Fruit fly (Drosophila melanogaster) whole organism, pupa: ENCODE measurements around the gene CG2017.
A peak's percentile ranks its signal among the peaks of the same experiment; 100 is the strongest.

Source experiments
- CG10348 ChIP-seq: fragments of 200-800 bp; sonication (Bioruptor generic); IDR thresholded peaks from 2 replicates; pipeline ENCODE4 v1.3.6; 2022; ENCODE audit warnings: missing biosample characterization, missing genetic modification characterization
- CG12605 ChIP-seq: fragments of 200-800 bp; sonication (Bioruptor generic); IDR thresholded peaks from 2 replicates; pipeline ENCODE4 v1.3.6; 2022; ENCODE audit warnings: missing biosample characterization, missing genetic modification characterization
- CG13204 ChIP-seq: fragments of 200-800 bp; sonication (Bioruptor generic); optimal IDR thresholded peaks from 2 replicates; lab custom pipeline; 2018; ENCODE audit warnings: missing biosample characterization, mild to moderate bottlenecking, missing genetic modification characterization, moderate library complexity
- CG14655 ChIP-seq: fragments of 200-800 bp; sonication (Bioruptor generic); optimal IDR thresholded peaks from 3 replicates; lab custom pipeline; 2017; ENCODE audit warnings: mild to moderate bottlenecking, missing biosample characterization, missing genetic modification reagents, missing genetic modification characterization
- CG15710 ChIP-seq: fragments of 200-800 bp; sonication (Bioruptor generic); optimal IDR thresholded peaks from 2 replicates; lab custom pipeline; 2018; ENCODE audit warnings: missing biosample characterization, mild to moderate bottlenecking, missing genetic modification characterization, moderate library complexity
- CG17806 ChIP-seq: fragments of 200-800 bp; sonication (Bioruptor generic); optimal IDR thresholded peaks from 2 replicates; lab custom pipeline; 2018; ENCODE audit warnings: missing biosample characterization, mild to moderate bottlenecking, missing genetic modification characterization, moderate library complexity
- CG32121 ChIP-seq: fragments of 200-800 bp; sonication (Bioruptor generic); IDR thresholded peaks from 2 replicates; pipeline ENCODE4 v1.3.6; 2022; ENCODE audit warnings: missing biosample characterization, missing genetic modification characterization
- CG34367 ChIP-seq: fragments of 200-800 bp; sonication (Bioruptor generic); optimal IDR thresholded peaks from 2 replicates; lab custom pipeline; 2018; ENCODE audit warnings: missing biosample characterization, mild to moderate bottlenecking, missing genetic modification characterization
- CG4496 ChIP-seq: fragments of 200-800 bp; sonication (Bioruptor generic); IDR thresholded peaks from 3 replicates; pipeline ENCODE4 v1.3.6; 2022; ENCODE audit warnings: missing biosample characterization, missing genetic modification characterization
- CG8159 ChIP-seq: fragments of 200-800 bp; sonication (Bioruptor generic); optimal IDR thresholded peaks from 3 replicates; lab custom pipeline; 2018; ENCODE audit warnings: missing biosample characterization, mild to moderate bottlenecking, missing genetic modification characterization, moderate library complexity
- CG8301 ChIP-seq: fragments of 200-800 bp; sonication (Bioruptor generic); optimal IDR thresholded peaks from 2 replicates; lab custom pipeline; 2018; ENCODE audit warnings: missing biosample characterization, mild to moderate bottlenecking, missing genetic modification characterization
- CG9948 ChIP-seq: fragments of 200-800 bp; sonication (Bioruptor generic); optimal IDR thresholded peaks from 2 replicates; lab custom pipeline; 2018; ENCODE audit warnings: missing biosample characterization, mild to moderate bottlenecking, missing genetic modification characterization, moderate library complexity
- D1 ChIP-seq: fragments of 200-800 bp; sonication (Bioruptor generic); optimal IDR thresholded peaks from 2 replicates; lab custom pipeline; 2018; ENCODE audit warnings: missing biosample characterization, mild to moderate bottlenecking, missing genetic modification characterization, moderate library complexity
- EcR ChIP-seq: fragments of 200-800 bp; sonication (Bioruptor generic); optimal IDR thresholded peaks from 3 replicates; lab custom pipeline; 2019; ENCODE audit warnings: missing biosample characterization, missing genetic modification characterization, mild to moderate bottlenecking, moderate library complexity, missing genetic modification reagents
- Ets98B ChIP-seq: fragments of 200-800 bp; sonication (Bioruptor generic); IDR thresholded peaks from 2 replicates; pipeline ENCODE4 v1.3.6; 2022; ENCODE audit warnings: missing biosample characterization, missing genetic modification characterization
- Pif1A ChIP-seq: fragments of 200-800 bp; sonication (Bioruptor generic); optimal IDR thresholded peaks from 3 replicates; lab custom pipeline; 2016; ENCODE audit warnings: missing biosample characterization, missing genetic modification characterization
- Pif1B ChIP-seq: fragments of 200-800 bp; sonication (Bioruptor generic); optimal IDR thresholded peaks from 3 replicates; lab custom pipeline; 2016; ENCODE audit warnings: missing biosample characterization, missing genetic modification characterization
- Snoo ChIP-seq: fragments of 200-800 bp; sonication (Bioruptor generic); optimal IDR thresholded peaks from 3 replicates; lab custom pipeline; 2017; ENCODE audit warnings: missing biosample characterization, mild to moderate bottlenecking, missing genetic modification characterization, inconsistent platforms
- fd96Ca ChIP-seq: fragments of 200-800 bp; sonication (Bioruptor generic); IDR thresholded peaks from 3 replicates; pipeline ENCODE4 v1.3.6; 2022; ENCODE audit warnings: missing biosample characterization, missing genetic modification characterization
- gl ChIP-seq: fragments of 200-800 bp; sonication (Bioruptor generic); optimal IDR thresholded peaks from 2 replicates; lab custom pipeline; 2018; ENCODE audit warnings: missing biosample characterization, mild to moderate bottlenecking, missing genetic modification characterization
- rn ChIP-seq: fragments of 200-800 bp; sonication (Bioruptor generic); IDR thresholded peaks from 2 replicates; pipeline ENCODE4 v1.3.6; 2022; ENCODE audit warnings: missing biosample characterization, missing genetic modification characterization

The CG2017 gene

DNA sequence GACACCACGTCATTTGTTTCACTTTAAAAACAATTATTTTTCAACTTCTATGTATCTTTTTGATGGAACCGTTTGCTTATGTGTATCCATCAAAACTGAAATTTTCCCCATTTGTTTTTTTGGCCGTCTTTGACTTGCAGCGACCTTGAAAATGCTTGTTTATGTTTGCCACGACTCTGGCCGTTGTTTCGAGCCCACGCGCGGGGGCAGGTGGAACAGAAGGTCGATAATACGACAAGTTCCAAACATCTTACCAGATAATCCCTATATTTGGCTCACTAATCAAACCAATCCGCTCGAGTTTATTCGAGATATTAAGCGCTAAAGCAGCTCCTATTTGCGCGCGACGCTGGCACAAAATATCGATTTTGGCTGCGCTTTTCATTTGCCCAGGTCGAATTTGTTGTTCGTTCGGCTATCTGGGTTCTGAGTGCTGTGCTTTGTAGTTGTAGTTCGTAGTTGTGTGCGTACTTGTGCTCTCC is 1.4 kb downstream of the CG2017 start:
- TF ChIP-seq rn (GFP tag; lab: Robert Waterston, UW), result no peak
- no peak for TF ChIP-seq CG9948
- TF ChIP-seq CG10348 (GFP tag; lab: Robert Waterston, UW), result no peak
- no peak for TF ChIP-seq Snoo (tag; lab: Kevin White, UChicago)
- TF ChIP-seq fd96Ca (GFP tag; lab: Robert Waterston, UW), result no peak
- TF ChIP-seq gl, result no peak
- TF ChIP-seq EcR (GFP tag; lab: Kevin White, UChicago), result no peak
- no peak for TF ChIP-seq CG4496 (GFP tag; lab: Robert Waterston, UW)

DNA sequence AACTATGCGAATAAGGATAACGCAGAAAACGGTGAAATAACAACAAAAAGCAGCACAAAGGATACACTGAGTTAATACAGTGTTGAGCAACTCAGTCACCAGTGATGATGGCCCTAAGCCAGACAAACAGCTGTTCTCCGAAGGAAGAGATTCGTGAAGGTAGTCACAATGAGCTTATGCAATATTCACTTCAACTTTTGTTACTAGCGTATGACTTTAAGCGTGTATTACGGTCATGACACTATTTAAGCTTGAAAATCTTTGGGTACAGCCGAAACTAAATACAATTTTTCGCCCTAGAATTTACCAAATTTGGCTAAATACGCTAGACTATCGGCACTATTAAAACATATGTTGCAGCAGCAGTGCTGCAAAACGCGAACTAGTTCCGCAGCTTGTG is 6.0 kb downstream of the CG2017 start, which contains the start of the genes disp and ECSIT:
TSS of gene disp (minus strand) at position 97 of the 400 bp plus-strand sequence.
TSS of gene ECSIT (plus strand) at position 371 of the 400 bp plus-strand sequence.
- TF ChIP-seq CG34367 (tag; lab: Kevin White, UChicago) (peak; percentile 31), CG8159 (no peak), fd96Ca (GFP tag; lab: Robert Waterston, UW) (0 out of 3 replicates have a peak, but pooled peaks have one; percentile 26), rn (GFP tag; lab: Robert Waterston, UW) (no peak)

- no peak for TF ChIP-seq CG12605
- no peak for TF ChIP-seq CG10348 (GFP tag; lab: Robert Waterston, UW)
- TF ChIP-seq CG13204 (GFP tag; lab: Kevin White, UChicago), result no peak
- TF ChIP-seq CG17806 (tag; lab: Kevin White, UChicago), result no peak
- no peak for TF ChIP-seq CG34367 (tag; lab: Kevin White, UChicago)
- TF ChIP-seq CG8159, result no peak
- TF ChIP-seq Snoo (tag; lab: Kevin White, UChicago), result no peak
- TF ChIP-seq CG32121 (GFP tag; lab: Robert Waterston, UW), result no peak
- no peak for TF ChIP-seq D1 (tag; lab: Kevin White, UChicago)
- TF ChIP-seq CG14655 (GFP tag; lab: Kevin White, UChicago), result no peak
- TF ChIP-seq CG4496 (GFP tag; lab: Robert Waterston, UW), result no peak
- no peak for TF ChIP-seq Ets98B (GFP tag; lab: Robert Waterston, UW)
- TF ChIP-seq Pif1B (GFP tag; lab: Kevin White, UChicago), result no peak
- no peak for TF ChIP-seq gl
- no peak for TF ChIP-seq CG8301 (tag; lab: Kevin White, UChicago)
- TF ChIP-seq CG9948, result no peak
- TF ChIP-seq CG15710 (tag; lab: Kevin White, UChicago), result no peak
- no peak for TF ChIP-seq EcR (GFP tag; lab: Kevin White, UChicago)
- TF ChIP-seq rn (GFP tag; lab: Robert Waterston, UW), result no peak
- TF ChIP-seq, all 21 proteins: peak for 0
Measured at dm6 chr3R:5853032-5853431, 9.2 kb downstream of the CG2017 start, which contains the start of gene CG34287. CG34287 (plus strand) TSS chr3R:5853332.

DNA sequence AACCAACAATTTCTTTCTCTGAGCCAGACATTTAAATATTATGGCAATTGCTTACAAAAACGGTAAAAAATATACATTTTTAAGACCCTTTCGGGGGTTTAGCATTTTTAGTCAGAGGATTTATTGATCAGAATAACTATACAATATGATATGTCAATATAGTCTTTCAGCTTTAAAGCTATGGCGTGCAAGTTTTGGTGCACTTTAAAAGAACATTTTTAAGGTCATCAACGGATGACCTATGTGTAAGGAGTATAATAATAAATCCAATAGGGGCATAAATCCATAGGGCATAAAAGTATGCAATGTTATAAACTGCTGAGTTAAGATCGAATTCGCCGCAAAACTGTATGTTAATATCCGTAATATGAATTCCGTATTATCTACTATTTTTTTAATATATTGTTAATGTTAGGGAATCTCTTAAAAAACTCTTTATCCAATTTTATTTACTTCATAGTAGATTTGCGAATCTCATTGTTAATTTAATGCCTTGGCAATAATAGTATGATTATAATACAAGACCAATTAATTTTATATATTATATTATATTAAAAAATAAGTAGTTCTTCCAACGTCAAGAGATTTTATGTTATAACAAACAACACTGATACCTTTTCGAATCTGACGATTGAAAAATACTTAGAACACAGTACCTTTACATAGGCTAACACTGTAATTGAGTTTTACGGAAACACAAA is 15.5 kb downstream of the CG2017 start, which contains the start of gene CG14676:
TSS of gene CG14676 (plus strand) at position 651 of the 701 bp plus-strand sequence.
- TF ChIP-seq CG12605 (no peak), Pif1B (GFP tag; lab: Kevin White, UChicago) (no peak), CG15710 (tag; lab: Kevin White, UChicago) (no peak), CG9948 (no peak), D1 (tag; lab: Kevin White, UChicago) (no peak)

- no peak for TF ChIP-seq CG8159
- no peak for TF ChIP-seq CG9948
- no peak for TF ChIP-seq CG12605
- TF ChIP-seq CG10348 (GFP tag; lab: Robert Waterston, UW), result no peak
- no peak for TF ChIP-seq CG15710 (tag; lab: Kevin White, UChicago)
- TF ChIP-seq CG8301 (tag; lab: Kevin White, UChicago), result no peak
- TF ChIP-seq CG34367 (tag; lab: Kevin White, UChicago), result no peak
- no peak for TF ChIP-seq Pif1A (GFP tag; lab: Kevin White, UChicago)
- TF ChIP-seq CG13204 (GFP tag; lab: Kevin White, UChicago), result no peak
- no peak for TF ChIP-seq fd96Ca (GFP tag; lab: Robert Waterston, UW)
- no peak for TF ChIP-seq gl
- no peak for TF ChIP-seq Snoo (tag; lab: Kevin White, UChicago)
Measured at dm6 chr3R:5843516-5843915, 18.7 kb downstream of the CG2017 start.

- TF ChIP-seq Ets98B (GFP tag; lab: Robert Waterston, UW), result no peak
- no peak for TF ChIP-seq CG8159
- no peak for TF ChIP-seq Pif1B (GFP tag; lab: Kevin White, UChicago)
- no peak for TF ChIP-seq Snoo (tag; lab: Kevin White, UChicago)
- no peak for TF ChIP-seq CG12605
- no peak for TF ChIP-seq CG17806 (tag; lab: Kevin White, UChicago)
- TF ChIP-seq gl, result no peak
- no peak for TF ChIP-seq CG13204 (GFP tag; lab: Kevin White, UChicago)
- TF ChIP-seq Pif1A (GFP tag; lab: Kevin White, UChicago), result no peak
- TF ChIP-seq CG14655 (GFP tag; lab: Kevin White, UChicago), result no peak
- TF ChIP-seq fd96Ca (GFP tag; lab: Robert Waterston, UW), result no peak
- no peak for TF ChIP-seq CG9948
Measured at dm6 chr3R:5841290-5841689, 20.9 kb downstream of the CG2017 start.
